Fruit fly (Drosophila melanogaster) whole organism, embryonic: ENCODE measurements around the gene CG5050.

Experiments
- Bdp1 ChIP-seq: fragments of 200-800 bp; sonication (Bioruptor generic); optimal IDR thresholded peaks from 3 replicates; lab custom pipeline; 2016; ENCODE audit warnings: missing biosample characterization, missing genetic modification characterization
- CG10366 ChIP-seq: fragments of 200-800 bp; sonication (Bioruptor generic); IDR thresholded peaks from 2 replicates; pipeline ENCODE4 v1.3.6; 2022; ENCODE audit warnings: missing biosample characterization, missing genetic modification characterization
- CG10462 ChIP-seq: fragments of 200-800 bp; sonication (Bioruptor generic); optimal IDR thresholded peaks from 2 replicates; lab custom pipeline; 2016; ENCODE audit warnings: missing biosample characterization, missing genetic modification characterization
- CG1233 ChIP-seq: fragments of 200-800 bp; sonication (Bioruptor generic); optimal IDR thresholded peaks from 4 replicates; lab custom pipeline; 2018; ENCODE audit warnings: missing biosample characterization, mild to moderate bottlenecking, missing genetic modification characterization
- CG12942 ChIP-seq: fragments of 200-800 bp; sonication (Bioruptor generic); optimal IDR thresholded peaks from 3 replicates; lab custom pipeline; 2016; ENCODE audit warnings: missing biosample characterization, missing genetic modification characterization
- CG13287 ChIP-seq: fragments of 200-800 bp; sonication (Bioruptor generic); IDR thresholded peaks from 2 replicates; pipeline ENCODE4 v1.3.6; 2022; ENCODE audit warnings: missing biosample characterization, missing genetic modification characterization; ENCODE audit not compliant: partially characterized antibody
- CG13624 ChIP-seq: fragments of 200-800 bp; sonication (Bioruptor generic); optimal IDR thresholded peaks from 2 replicates; lab custom pipeline; 2016; ENCODE audit warnings: missing biosample characterization, missing genetic modification characterization
- CG14014 ChIP-seq: fragments of 200-800 bp; sonication (Bioruptor generic); IDR thresholded peaks from 2 replicates; pipeline ENCODE4 v1.3.6; 2022; ENCODE audit warnings: missing biosample characterization, missing genetic modification characterization
- CG1602 ChIP-seq: fragments of 200-800 bp; sonication (Bioruptor generic); optimal IDR thresholded peaks from 3 replicates; lab custom pipeline; 2016; ENCODE audit warnings: missing biosample characterization, missing genetic modification characterization
- CG1792 ChIP-seq: fragments of 200-800 bp; sonication (Bioruptor generic); optimal IDR thresholded peaks from 2 replicates; lab custom pipeline; 2016; ENCODE audit warnings: missing biosample characterization, missing genetic modification characterization
- CG18599 ChIP-seq: fragments of 200-800 bp; sonication (Bioruptor generic); optimal IDR thresholded peaks from 3 replicates; lab custom pipeline; 2017; ENCODE audit warnings: missing biosample characterization, missing genetic modification characterization, mild to moderate bottlenecking, moderate library complexity, missing genetic modification reagents
- CG18619 ChIP-seq: fragments of 200-800 bp; sonication (Bioruptor generic); optimal IDR thresholded peaks from 3 replicates; lab custom pipeline; 2017; ENCODE audit warnings: missing biosample characterization, mild to moderate bottlenecking, missing genetic modification characterization
- CG2875 ChIP-seq: fragments of 200-800 bp; sonication (Bioruptor generic); optimal IDR thresholded peaks from 2 replicates; lab custom pipeline; 2017; ENCODE audit warnings: missing biosample characterization, mild to moderate bottlenecking, missing genetic modification characterization, missing genetic modification reagents
- CG3065 ChIP-seq: fragments of 200-800 bp; sonication (Bioruptor generic); optimal IDR thresholded peaks from 2 replicates; lab custom pipeline; 2016; ENCODE audit warnings: missing biosample characterization, missing genetic modification characterization
- CG32772 ChIP-seq: fragments of 200-800 bp; sonication (Bioruptor generic); IDR thresholded peaks from 2 replicates; pipeline ENCODE4 v1.3.6; 2022; ENCODE audit warnings: missing biosample characterization, missing genetic modification characterization
- CG34376 ChIP-seq: fragments of 200-800 bp; sonication (Bioruptor generic); optimal IDR thresholded peaks from 2 replicates; lab custom pipeline; 2018; ENCODE audit warnings: missing biosample characterization, mild to moderate bottlenecking, missing genetic modification characterization
- CG3995 ChIP-seq: fragments of 200-800 bp; sonication (Bioruptor generic); optimal IDR thresholded peaks from 3 replicates; lab custom pipeline; 2016; ENCODE audit warnings: missing biosample characterization, missing genetic modification characterization
- CG4730 ChIP-seq: fragments of 200-800 bp; sonication (Bioruptor generic); IDR thresholded peaks from 2 replicates; pipeline ENCODE4 v1.3.6; 2022; ENCODE audit warnings: missing biosample characterization, missing genetic modification characterization
- CG6813 ChIP-seq: fragments of 200-800 bp; sonication (Bioruptor generic); optimal IDR thresholded peaks from 2 replicates; lab custom pipeline; 2017; ENCODE audit warnings: missing biosample characterization, missing genetic modification characterization, mild to moderate bottlenecking, moderate library complexity, missing genetic modification reagents
- CG7745 ChIP-seq: fragments of 200-800 bp; sonication (Bioruptor generic); optimal IDR thresholded peaks from 2 replicates; lab custom pipeline; 2018; ENCODE audit warnings: missing biosample characterization, mild to moderate bottlenecking, missing genetic modification characterization, moderate library complexity
- CG8089 ChIP-seq: fragments of 200-800 bp; sonication (Bioruptor generic); optimal IDR thresholded peaks from 3 replicates; lab custom pipeline; 2016; ENCODE audit warnings: missing biosample characterization, missing genetic modification characterization
- CG8290 ChIP-seq, 3 experiments: fragments of 200-800 bp; sonication (Bioruptor generic); optimal IDR thresholded peaks; 2 replicates each; lab custom pipeline; 2016 to 2019; ENCODE audit warnings: missing biosample characterization in 3 of 3, missing genetic modification characterization in 3 of 3, mild to moderate bottlenecking in 2 of 3, moderate library complexity in 1 of 3
- CG9727 ChIP-seq: fragments of 200-800 bp; sonication (Bioruptor generic); optimal IDR thresholded peaks from 3 replicates; lab custom pipeline; 2017; ENCODE audit warnings: missing biosample characterization, mild to moderate bottlenecking, missing genetic modification characterization
- Dbx ChIP-seq: fragments of 200-800 bp; sonication (Bioruptor generic); IDR thresholded peaks from 3 replicates; pipeline ENCODE4 v1.3.6; 2022; ENCODE audit warnings: missing biosample characterization, missing genetic modification characterization
- Fer2 ChIP-seq: fragments of 200-800 bp; sonication (Bioruptor generic); optimal IDR thresholded peaks from 2 replicates; lab custom pipeline; 2018; ENCODE audit warnings: missing biosample characterization, mild to moderate bottlenecking, missing genetic modification characterization, moderate library complexity
- HLH3B ChIP-seq: fragments of 200-800 bp; sonication (Bioruptor generic); IDR thresholded peaks from 2 replicates; pipeline ENCODE4 v1.3.6; 2022; ENCODE audit warnings: missing biosample characterization, missing genetic modification characterization
- Hr3 ChIP-seq: fragments of 200-800 bp; sonication (Bioruptor generic); optimal IDR thresholded peaks from 3 replicates; lab custom pipeline; 2016; ENCODE audit warnings: missing biosample characterization, missing genetic modification characterization
- Max ChIP-seq: fragments of 200-800 bp; sonication (Bioruptor generic); optimal IDR thresholded peaks from 2 replicates; lab custom pipeline; 2016; ENCODE audit warnings: missing biosample characterization, mild to moderate bottlenecking, missing genetic modification characterization
- NK7.1 ChIP-seq: fragments of 200-800 bp; sonication (Bioruptor generic); optimal IDR thresholded peaks from 3 replicates; lab custom pipeline; 2016; ENCODE audit warnings: missing biosample characterization, missing genetic modification characterization
- Xrp1 ChIP-seq: fragments of 200-800 bp; sonication (Bioruptor generic); IDR thresholded peaks from 2 replicates; pipeline ENCODE4 v1.3.6; 2022; ENCODE audit warnings: missing biosample characterization, missing genetic modification characterization
- ase ChIP-seq: fragments of 200-800 bp; sonication (Bioruptor generic); IDR thresholded peaks from 3 replicates; pipeline ENCODE4 v1.3.6; 2022; ENCODE audit warnings: missing biosample characterization, missing genetic modification characterization
- bab2 ChIP-seq: fragments of 200-800 bp; sonication (Bioruptor generic); optimal IDR thresholded peaks from 2 replicates; lab custom pipeline; 2016; ENCODE audit warnings: missing biosample characterization, missing genetic modification characterization
- caup ChIP-seq: fragments of 200-800 bp; sonication (Bioruptor generic); optimal IDR thresholded peaks from 3 replicates; lab custom pipeline; 2017; ENCODE audit warnings: missing biosample characterization, mild to moderate bottlenecking, missing genetic modification characterization, moderate library complexity; ENCODE audit not compliant: severe bottlenecking
- cg ChIP-seq: fragments of 200-800 bp; sonication (Bioruptor generic); optimal IDR thresholded peaks from 3 replicates; lab custom pipeline; 2019; ENCODE audit warnings: missing biosample characterization, mild to moderate bottlenecking, missing genetic modification characterization, moderate library complexity
- cwo ChIP-seq: fragments of 200-800 bp; sonication (Bioruptor generic); optimal IDR thresholded peaks from 3 replicates; lab custom pipeline; 2017; ENCODE audit warnings: missing biosample characterization, missing genetic modification characterization, mild to moderate bottlenecking, moderate library complexity, missing genetic modification reagents
- danr ChIP-seq: fragments of 200-800 bp; sonication (Bioruptor generic); IDR thresholded peaks from 2 replicates; pipeline ENCODE4 v1.3.6; 2022; ENCODE audit warnings: missing biosample characterization, missing genetic modification characterization
- dati ChIP-seq: fragments of 200-800 bp; sonication (Bioruptor generic); IDR thresholded peaks from 2 replicates; pipeline ENCODE4 v1.3.6; 2022; ENCODE audit warnings: missing biosample characterization, missing genetic modification characterization
- dpn ChIP-seq, 2 experiments: fragments of 200-800 bp; sonication (Bioruptor generic); optimal IDR thresholded peaks; 3 replicates each; lab custom pipeline; 2016; ENCODE audit warnings: missing biosample characterization in 2 of 2, missing genetic modification characterization in 2 of 2
- eyg ChIP-seq: fragments of 200-800 bp; sonication (Bioruptor generic); optimal IDR thresholded peaks from 3 replicates; lab custom pipeline; 2016; ENCODE audit warnings: missing biosample characterization, missing genetic modification characterization
- her ChIP-seq: fragments of 200-800 bp; sonication (Bioruptor generic); optimal IDR thresholded peaks from 2 replicates; lab custom pipeline; 2016; ENCODE audit warnings: missing biosample characterization, missing genetic modification characterization
- hkb ChIP-seq, 2 experiments: fragments of 200-800 bp in 1 of 2; fragments of >200 bp in 1 of 2; sonication (Bioruptor generic) in 1 of 2; IDR thresholded peaks in 1 of 2; optimal IDR thresholded peaks in 1 of 2; 2 replicates each; pipeline versions ENCODE4 v1.3.6 to Lab custom; 2017 to 2022; ENCODE audit warnings: missing biosample characterization in 1 of 2, missing genetic modification characterization in 1 of 2
- ken ChIP-seq: fragments of 200-800 bp; sonication (Bioruptor generic); IDR thresholded peaks from 3 replicates; pipeline ENCODE4 v1.3.6; 2022; ENCODE audit warnings: missing biosample characterization, missing genetic modification characterization
- lov ChIP-seq, 2 experiments: fragments of 200-800 bp in 1 of 2; fragments of >200 bp in 1 of 2; sonication (Bioruptor generic) in 1 of 2; IDR thresholded peaks in 1 of 2; optimal IDR thresholded peaks in 1 of 2; 2 replicates in 1 of 2; 3 replicates in 1 of 2; pipeline versions ENCODE4 v1.3.6 to Lab custom; 2017 to 2022; ENCODE audit warnings: missing biosample characterization in 1 of 2, missing genetic modification characterization in 1 of 2
- nau ChIP-seq: fragments of 200-800 bp; sonication (Bioruptor generic); optimal IDR thresholded peaks from 3 replicates; lab custom pipeline; 2017; ENCODE audit warnings: missing biosample characterization, mild to moderate bottlenecking, missing genetic modification characterization, missing genetic modification reagents
- pita ChIP-seq: fragments of 200-800 bp; sonication (Bioruptor generic); optimal IDR thresholded peaks from 2 replicates; lab custom pipeline; 2017; ENCODE audit warnings: missing biosample characterization, mild to moderate bottlenecking, missing genetic modification characterization
- row ChIP-seq: fragments of 200-800 bp; sonication (Bioruptor generic); IDR thresholded peaks from 3 replicates; pipeline ENCODE4 v1.3.6; 2022; ENCODE audit warnings: missing biosample characterization, missing genetic modification characterization
- sens-2 ChIP-seq: fragments of 200-800 bp; sonication (Bioruptor generic); IDR thresholded peaks from 2 replicates; pipeline ENCODE4 v1.3.6; 2022; ENCODE audit warnings: missing biosample characterization, missing genetic modification characterization
- slou ChIP-seq: fragments of 200-800 bp; sonication (Bioruptor generic); optimal IDR thresholded peaks from 3 replicates; lab custom pipeline; 2016; ENCODE audit warnings: missing biosample characterization, missing genetic modification characterization
- slp2 ChIP-seq: fragments of 200-800 bp; sonication (Bioruptor generic); optimal IDR thresholded peaks from 2 replicates; lab custom pipeline; 2016; ENCODE audit warnings: missing biosample characterization, missing genetic modification characterization
- sqz ChIP-seq: fragments of 200-800 bp; sonication (Bioruptor generic); optimal IDR thresholded peaks from 3 replicates; lab custom pipeline; 2018; ENCODE audit warnings: missing biosample characterization, mild to moderate bottlenecking, missing genetic modification characterization

CG5050 gene

dm6 chr2L:17470630-17471029 is 17.9 kb downstream of the CG5050 start (continued):
- TF ChIP-seq bab2 (GFP tag; lab: Kevin White, UChicago) (peak; percentile 52), her (GFP tag; lab: Kevin White, UChicago) (peak; percentile 49), hkb (optimal IDR thresholded peaks at IDR 0.05; lab: Kevin White, UChicago) (no peak), hkb (GFP tag; IDR thresholded peaks at IDR 0.05; lab: Robert Waterston, UW) (peak; percentile 65), CG10462 (GFP tag; lab: Kevin White, UChicago) (no peak), CG2875 (GFP tag; lab: Kevin White, UChicago) (no peak), CG12942 (GFP tag; lab: Kevin White, UChicago) (no peak), CG10366 (GFP tag; lab: Robert Waterston, UW) (no peak), sqz (GFP tag; lab: Kevin White, UChicago) (no peak), cg (GFP tag; lab: Kevin White, UChicago) (no peak), dati (GFP tag; lab: Robert Waterston, UW) (no peak), slp2 (GFP tag; lab: Kevin White, UChicago) (no peak), caup (peak; percentile 94), CG1792 (GFP tag; lab: Kevin White, UChicago) (peak; percentile 22), ken (GFP tag; lab: Robert Waterston, UW) (no peak), Dbx (GFP tag; lab: Robert Waterston, UW) (peak; percentile 83; the same call in 2 of the 3 replicates), nau (peak; percentile 26), Hr3 (no peak), CG6813 (peak; percentile 85), NK7.1 (GFP tag; lab: Kevin White, UChicago) (peak; percentile 61), CG3995 (GFP tag; lab: Kevin White, UChicago) (peak; percentile 36), CG14014 (GFP tag; lab: Robert Waterston, UW) (peak; percentile 53; the same call in 1 of the 2 replicates), CG34376 (peak; percentile 57), CG9727 (GFP tag; lab: Kevin White, UChicago) (peak; percentile 55), CG7745 (tag; lab: Kevin White, UChicago) (no peak), ase (GFP tag; lab: Robert Waterston, UW) (no peak), eyg (peak; percentile 66), CG4730 (GFP tag; lab: Robert Waterston, UW) (no peak), CG8089 (GFP tag; lab: Kevin White, UChicago) (no peak), CG1602 (GFP tag; lab: Kevin White, UChicago) (no peak), danr (no peak), cwo (peak; percentile 62), lov (optimal IDR thresholded peaks at IDR 0.05; lab: Kevin White, UChicago) (no peak), lov (GFP tag; IDR thresholded peaks at IDR 0.05; lab: Robert Waterston, UW) (no peak), Xrp1 (GFP tag; lab: Robert Waterston, UW) (no peak), sens-2 (GFP tag; lab: Robert Waterston, UW) (no peak), row (GFP tag; lab: Robert Waterston, UW) (no peak), CG13624 (GFP tag; lab: Kevin White, UChicago) (peak; percentile 65), slou (peak; percentile 59), CG13287 (GFP tag; lab: Robert Waterston, UW) (no peak), CG18619 (GFP tag; lab: Kevin White, UChicago) (peak; percentile 68), CG1233 (peak; percentile 64), pita (GFP tag; lab: Kevin White, UChicago) (no peak), CG8290 (GFP tag; optimal IDR thresholded peaks at IDR 0.05; lab: Kevin White, UChicago) (no peak), CG8290 (tag; optimal IDR thresholded peaks at IDR 0.05; lab: Kevin White, UChicago) (peak in 1 of 2 experiments; percentile 95), HLH3B (GFP tag; lab: Robert Waterston, UW) (no peak), Fer2 (tag; lab: Kevin White, UChicago) (peak; percentile 74), Max (GFP tag; lab: Kevin White, UChicago) (no peak), CG3065 (no peak), dpn (GFP tag; optimal IDR thresholded peaks at IDR 0.05; lab: Kevin White, UChicago) (peak in 1 of 2 experiments; percentile 80), Bdp1 (GFP tag; lab: Kevin White, UChicago) (peak; percentile 35), CG18599 (GFP tag; lab: Kevin White, UChicago) (peak; percentile 92), CG32772 (GFP tag; lab: Robert Waterston, UW) (no peak)
